Fruit fly (Drosophila melanogaster): ENCODE measurements around the gene CG14868.

Gene CG14868

dm6 chr3R:15345198-15346017, 24.3 kb downstream of the CG14868 start:
- no peak for TF ChIP-seq CTCF (optimal IDR thresholded peaks at IDR 0.05)
- TF ChIP-seq CG8478 (optimal IDR thresholded peaks at IDR 0.05) = no peak

DNA sequence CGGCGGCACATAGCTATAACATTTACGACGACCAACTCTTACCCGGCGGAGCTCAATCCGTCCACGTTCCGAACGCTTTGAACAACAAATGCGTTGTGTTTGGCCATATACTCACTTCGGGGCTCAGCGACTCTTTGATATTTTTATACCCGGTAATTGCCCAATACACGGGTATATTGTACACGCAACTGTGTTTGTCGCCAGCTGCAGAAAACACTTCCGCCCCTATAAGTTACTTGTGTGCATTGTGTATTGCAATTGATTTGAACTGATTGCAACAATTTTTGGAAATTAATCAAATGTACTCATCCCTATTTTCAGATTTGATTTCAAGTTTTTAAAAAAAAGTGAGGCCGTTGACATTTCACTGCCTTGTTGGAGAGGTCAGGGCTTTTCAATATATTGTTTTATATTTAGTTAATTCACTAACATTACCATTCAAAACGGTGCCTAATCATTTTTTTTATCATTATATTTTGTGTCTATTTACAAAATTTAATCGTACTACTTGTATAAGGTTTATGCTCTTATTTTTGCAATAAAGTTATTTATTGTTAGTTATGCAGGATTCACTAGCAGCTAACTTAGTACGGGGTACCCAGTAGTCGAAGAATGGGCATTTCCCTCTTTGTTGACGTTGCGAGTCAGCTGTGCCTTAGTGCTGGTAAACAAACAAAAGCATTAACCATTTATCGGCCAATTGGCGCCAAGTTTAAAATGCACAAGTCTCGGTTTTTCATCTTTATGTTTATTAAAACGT, 26.6 kb downstream of the CG14868 start, which contains the start of gene Nagk:
Nagk (minus strand) TSS at position 331 of the 760 bp plus-strand sequence.
- TF ChIP-seq CTCF (optimal IDR thresholded peaks at IDR 0.05) (no peak), CG8478 (optimal IDR thresholded peaks at IDR 0.05) (no peak)

dm6 chr3R:15342432-15342925, 27.3 kb downstream of the CG14868 start:
- TF ChIP-seq CG8478 (optimal IDR thresholded peaks at IDR 0.05) (no peak), CTCF (optimal IDR thresholded peaks at IDR 0.05) (no peak)

DNA sequence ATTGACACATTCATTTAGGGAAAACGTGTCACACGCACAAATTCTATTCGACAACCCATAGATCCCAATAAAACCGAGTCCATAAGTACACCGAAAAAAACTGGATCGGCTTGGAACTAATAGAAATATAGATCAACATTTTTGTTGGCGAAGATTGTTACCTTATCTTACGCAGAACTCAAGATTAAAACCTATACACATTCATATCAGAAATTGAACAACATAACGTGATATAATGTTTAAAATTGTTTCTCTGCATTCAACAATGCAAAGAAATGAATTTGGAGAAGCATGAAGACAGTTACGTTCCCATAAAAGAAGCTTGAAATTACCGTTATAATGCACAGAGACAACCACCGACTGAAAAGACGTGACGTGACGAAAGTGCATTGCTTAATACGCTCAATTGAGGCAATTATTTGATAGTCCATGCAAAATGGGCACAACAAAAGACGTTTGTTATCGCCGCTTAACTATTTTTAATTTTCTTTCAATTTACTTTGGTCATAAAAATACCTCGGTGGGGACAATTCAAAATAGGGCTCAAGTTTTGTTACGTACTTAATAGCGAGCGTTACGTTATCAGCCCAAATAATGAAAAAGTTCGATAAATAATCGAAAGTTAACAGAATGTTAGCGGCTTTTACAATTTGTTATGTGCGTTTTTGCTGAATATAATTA, 29.6 kb downstream of the CG14868 start, which contains the start of gene SerRS-m:
SerRS-m (plus strand) TSS at position 616 of the 681 bp plus-strand sequence.
- TF ChIP-seq CG8478 (optimal IDR thresholded peaks at IDR 0.05) (no peak), CTCF (optimal IDR thresholded peaks at IDR 0.05) (no peak)

DNA sequence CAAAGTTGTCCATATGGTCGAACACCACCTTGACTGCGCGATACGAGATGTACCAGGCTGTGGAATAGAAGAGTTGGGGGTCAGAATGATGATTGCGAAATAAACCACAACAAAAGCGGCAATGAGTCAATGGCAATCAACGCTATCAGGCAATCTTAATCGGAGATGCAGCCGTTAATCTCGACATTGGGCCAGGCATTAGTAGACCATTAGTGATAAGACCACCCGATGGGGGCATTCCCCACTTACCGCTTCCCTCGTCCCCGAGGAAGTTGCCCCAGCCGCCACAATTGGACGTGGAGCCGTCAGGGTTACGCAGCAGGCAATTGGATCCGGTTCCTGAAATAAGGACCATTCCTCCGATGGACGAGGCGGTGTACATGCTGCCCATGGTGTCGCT, 30.6 kb downstream of the CG14868 start:
- no peak for TF ChIP-seq CTCF (optimal IDR thresholded peaks at IDR 0.05)
- no peak for TF ChIP-seq CG8478 (optimal IDR thresholded peaks at IDR 0.05)

DNA sequence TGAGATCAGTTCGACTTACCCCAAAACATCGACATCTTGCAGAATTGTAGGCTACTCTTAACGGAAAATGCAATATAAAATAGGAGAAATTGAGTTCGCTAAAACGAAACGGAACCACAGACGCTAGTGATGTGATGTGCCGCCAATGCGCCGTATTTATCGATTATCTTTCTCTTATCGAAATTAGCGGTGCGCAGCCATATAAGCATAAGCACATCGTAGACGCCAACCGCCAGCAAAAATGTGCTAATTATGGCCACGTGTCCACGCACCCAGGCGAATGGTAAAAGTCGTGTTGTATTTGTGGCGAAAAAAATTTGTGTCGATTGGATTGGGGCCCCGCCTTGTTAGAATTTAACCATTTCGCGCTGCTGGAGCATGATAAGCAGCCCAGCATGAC, 36.8 kb downstream of the CG14868 start, which contains the start of the genes Fkbp39 and Cyfip:
Fkbp39 (minus strand) TSS at position 140 of the 400 bp plus-strand sequence.
Cyfip (plus strand) TSS at position 273 of the 400 bp plus-strand sequence.
- TF ChIP-seq CG8478 (optimal IDR thresholded peaks at IDR 0.05) (no peak), CTCF (optimal IDR thresholded peaks at IDR 0.05) (peak; percentile 41 to 48)

DNA sequence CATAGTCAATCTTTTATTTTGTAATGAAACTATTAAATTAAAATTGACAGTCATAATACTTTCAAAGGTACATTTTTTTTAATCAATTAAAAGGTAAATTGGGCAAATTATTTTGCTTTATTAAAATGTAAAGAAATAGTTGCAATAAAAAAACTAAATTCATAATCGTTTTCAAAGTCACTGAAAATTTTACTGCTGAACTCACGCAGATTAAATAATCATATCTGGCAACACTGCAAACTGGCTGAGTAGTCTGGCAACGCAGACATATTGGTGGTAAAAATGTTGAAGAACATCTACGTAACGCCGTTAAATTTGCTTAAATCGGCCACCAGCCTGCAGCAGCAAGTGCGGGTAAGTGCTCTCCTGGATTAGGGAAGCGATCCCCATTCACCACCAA, 39.3 kb downstream of the CG14868 start, which contains the start of gene mRpL9:
mRpL9 (plus strand) TSS at position 267 of the 400 bp plus-strand sequence.
- peak; percentile 4 to 23 for TF ChIP-seq CTCF (optimal IDR thresholded peaks at IDR 0.05)
- no peak for TF ChIP-seq CG8478 (optimal IDR thresholded peaks at IDR 0.05)

dm6 chr3R:15328083-15328779, 41.5 kb downstream of the CG14868 start, which contains the start of the genes CG6236 and ea:
Gene CG6236 (minus strand): TSS chr3R:15328269.
Gene ea (plus strand): TSS chr3R:15328729.
- TF ChIP-seq CTCF (optimal IDR thresholded peaks at IDR 0.05) (no peak), CG8478 (optimal IDR thresholded peaks at IDR 0.05) (no peak)

- TF ChIP-seq CTCF (optimal IDR thresholded peaks at IDR 0.05) (no peak), CG8478 (optimal IDR thresholded peaks at IDR 0.05) (no peak)
These were observed 49.0 kb downstream of the CG14868 start, which contains the start of gene ear for dm6 chr3R:15320747-15321085. Gene ear (plus strand): TSS chr3R:15320756.

DNA sequence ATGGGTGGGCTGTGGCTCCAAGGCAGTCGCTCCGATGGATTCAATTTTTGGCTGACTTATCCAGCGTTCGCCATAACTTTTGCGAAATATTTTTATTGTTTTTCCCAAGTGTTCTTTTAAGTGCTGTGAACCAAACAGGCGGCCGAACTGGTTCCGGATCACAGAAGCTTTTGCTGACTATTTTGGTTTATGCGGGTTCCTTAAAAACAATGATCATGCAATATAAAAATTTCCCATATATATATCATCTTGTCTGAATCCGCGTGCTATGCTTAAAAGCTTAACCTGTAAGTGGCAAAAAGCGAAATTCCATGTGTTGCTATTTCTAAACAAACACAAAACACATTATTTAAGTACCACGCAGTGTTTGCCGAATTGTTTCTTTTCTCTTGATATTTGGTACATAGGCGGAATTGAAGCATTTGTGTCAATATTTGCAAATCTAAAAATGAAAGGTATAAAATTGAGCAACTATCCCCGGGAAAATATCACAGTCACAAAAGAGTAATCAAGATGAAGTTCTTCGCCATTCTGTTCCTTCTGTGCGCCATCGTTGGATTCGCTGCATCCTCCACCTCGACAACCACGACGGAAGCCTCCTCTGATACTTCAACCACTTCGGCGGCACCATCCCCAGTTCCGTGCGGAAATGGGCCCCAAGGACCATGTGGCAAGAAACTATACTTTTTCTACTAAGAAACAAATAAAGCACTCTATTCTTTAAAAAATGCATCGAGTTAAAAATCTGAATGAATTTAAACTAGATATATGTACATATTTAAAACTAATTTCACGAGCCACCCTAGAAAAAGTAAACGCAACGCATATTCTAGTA, 49.6 kb downstream of the CG14868 start, which contains the start of the genes CG6276 and CG44040:
CG6276 (minus strand) TSS at position 158 of the 835 bp plus-strand sequence.
CG44040 (plus strand) TSS at position 467 of the 835 bp plus-strand sequence.
- no peak for TF ChIP-seq CTCF (optimal IDR thresholded peaks at IDR 0.05)
- TF ChIP-seq CG8478 (optimal IDR thresholded peaks at IDR 0.05) = no peak

Measured in S2 (cell line).